Fruit fly (Drosophila melanogaster) whole organism, wandering third instar larva: ENCODE measurements around the gene Acp76A.

Experiments
- Hr78 ChIP-seq: fragments of >200 bp; optimal IDR thresholded peaks from 2 replicates; lab custom pipeline; 2017; ENCODE audit warnings: missing biosample characterization, missing genetic modification characterization
- Vsx2 ChIP-seq: fragments of 200-300, 225-300 bp; sonication (Bioruptor generic); optimal IDR thresholded peaks from 2 replicates; lab custom pipeline; 2018; ENCODE audit warnings: missing biosample characterization, missing genetic modification characterization; ENCODE audit not compliant: partially characterized antibody
- fru ChIP-seq: fragments of 200-800 bp; sonication (Bioruptor generic); optimal IDR thresholded peaks from 3 replicates; lab custom pipeline; 2016; ENCODE audit warnings: missing biosample characterization, mild to moderate bottlenecking, missing genetic modification characterization
- usp ChIP-seq: fragments of >200 bp; optimal IDR thresholded peaks from 2 replicates; lab custom pipeline; 2017; ENCODE audit warnings: missing biosample characterization, missing genetic modification characterization

DNA sequence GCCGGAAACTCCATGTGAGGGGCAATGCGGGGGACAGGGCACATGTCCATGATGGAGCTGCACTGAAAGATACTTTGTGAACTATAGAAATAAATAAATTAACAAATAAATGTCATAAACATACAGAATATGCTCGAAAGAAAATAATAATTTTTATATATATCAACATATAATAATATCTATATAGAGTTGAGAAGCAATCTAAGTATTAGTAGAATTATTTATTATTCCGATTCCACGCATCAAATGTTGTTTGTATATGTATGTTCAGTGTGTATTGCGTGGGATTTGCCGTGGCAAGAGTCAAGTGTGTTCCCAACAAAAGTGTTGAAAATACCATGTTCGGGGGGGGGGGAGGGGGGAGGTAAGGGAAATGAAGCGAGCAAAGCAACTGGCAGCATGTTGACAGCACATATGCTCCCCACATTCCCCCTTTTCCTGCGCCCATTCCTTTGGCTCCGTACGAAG lies 5.1 kb upstream of the Acp76A start:
- no peak for TF ChIP-seq Hr78 (GFP tag; lab: Kevin White, UChicago)
- TF ChIP-seq fru (GFP tag; lab: Kevin White, UChicago), result no peak
- no peak for TF ChIP-seq Vsx2 (GFP tag; lab: Kevin White, UChicago)
- no peak for TF ChIP-seq usp (GFP tag; lab: Kevin White, UChicago)
